Fruit fly (Drosophila melanogaster): Measurements from ENCODE around the gene CG10097.
A peak's percentile ranks its signal among the peaks of the same experiment; 100 is the strongest.

CG10097 gene

dm6 chr3R:12413274-12413958 is 17.6 kb upstream of the CG10097 start, which contains the start of the genes Dip-C and pps (continued):
- TF ChIP-seq ewg (GFP tag; optimal IDR thresholded peaks at IDR 0.05) (no peak), tgo (GFP tag; IDR thresholded peaks at IDR 0.05) (no peak), CG6854 (GFP tag; optimal IDR thresholded peaks at IDR 0.05) (no peak), CG13894 (tag; optimal IDR thresholded peaks at IDR 0.05) (no peak), Sry-δ (GFP tag; optimal IDR thresholded peaks at IDR 0.05) (peak; percentile 60), CG9727 (GFP tag; optimal IDR thresholded peaks at IDR 0.05) (peak; percentile 28), pnt (GFP tag; optimal IDR thresholded peaks at IDR 0.05) (no peak), tna (GFP tag; IDR thresholded peaks at IDR 0.05; ENCODE audit: partially characterized antibody) (no peak), hbn (GFP tag; IDR thresholded peaks at IDR 0.05; ENCODE audit: partially characterized antibody) (peak; percentile 73), CG6683 (GFP tag; optimal IDR thresholded peaks at IDR 0.05) (no peak), sna (GFP tag; IDR thresholded peaks at IDR 0.05; ENCODE audit: partially characterized antibody) (peak; percentile 62; the same call in 1 of the 2 replicates), ind (GFP tag; optimal IDR thresholded peaks at IDR 0.05) (no peak), mirr (GFP tag; optimal IDR thresholded peaks at IDR 0.05) (peak; percentile 23), CG6175 (GFP tag; IDR thresholded peaks at IDR 0.05) (no peak), CG6272 (GFP tag; IDR thresholded peaks at IDR 0.05) (no peak), Ada2b (GFP tag; IDR thresholded peaks at IDR 0.05) (no peak), Ets65A (GFP tag) (peak; percentile 22), chn (GFP tag; optimal IDR thresholded peaks at IDR 0.05) (no peak), vvl (GFP tag; IDR thresholded peaks at IDR 0.05) (no peak; the same call in 1 of the 2 replicates), bowl (GFP tag; IDR thresholded peaks at IDR 0.05) (no peak), CG31388 (GFP tag; optimal IDR thresholded peaks at IDR 0.05) (no peak), CG18476 (GFP tag; optimal IDR thresholded peaks at IDR 0.05) (no peak), pros (GFP tag; optimal IDR thresholded peaks at IDR 0.05) (no peak), gce (GFP tag; IDR thresholded peaks at IDR 0.05) (no peak), cg (GFP tag; optimal IDR thresholded peaks at IDR 0.05) (no peak), Nf-YA (GFP tag; IDR thresholded peaks at IDR 0.05) (no peak), CG15696 (tag; optimal IDR thresholded peaks at IDR 0.05) (no peak), CG12659 (GFP tag; optimal IDR thresholded peaks at IDR 0.05) (peak; percentile 63), NFAT (GFP tag; IDR thresholded peaks at IDR 0.05) (no peak), Opbp (GFP tag; IDR thresholded peaks at IDR 0.05; ENCODE audit: partially characterized antibody) (peak; percentile 70), Dp (GFP tag; optimal IDR thresholded peaks at IDR 0.05) (peak; percentile 29), Hr51 (GFP tag; optimal IDR thresholded peaks at IDR 0.05) (no peak), Drgx (GFP tag; IDR thresholded peaks at IDR 0.05) (no peak), prd (optimal IDR thresholded peaks at IDR 0.05) (no peak), prd (GFP tag; IDR thresholded peaks at IDR 0.05) (no peak), nerfin-2 (GFP tag; IDR thresholded peaks at IDR 0.05; ENCODE audit: partially characterized antibody) (no peak), CG2199 (GFP tag; IDR thresholded peaks at IDR 0.05) (no peak), CG10209 (GFP tag; optimal IDR thresholded peaks at IDR 0.05) (no peak), CG3163 (GFP tag; optimal IDR thresholded peaks at IDR 0.05) (no peak), zf30C (GFP tag; optimal IDR thresholded peaks at IDR 0.05) (no peak), tll (GFP tag; optimal IDR thresholded peaks at IDR 0.05) (no peak), schlank (tag; optimal IDR thresholded peaks at IDR 0.05) (no peak), sqz (GFP tag; optimal IDR thresholded peaks at IDR 0.05) (no peak), CG11560 (tag; IDR thresholded peaks at IDR 0.05) (no peak), repo (GFP tag; optimal IDR thresholded peaks at IDR 0.05) (no peak), Spps (tag; optimal IDR thresholded peaks at IDR 0.05) (no peak), CG13424 (tag; optimal IDR thresholded peaks at IDR 0.05) (no peak), CG9876 (GFP tag; optimal IDR thresholded peaks at IDR 0.05) (no peak), CG4328 (GFP tag; optimal IDR thresholded peaks at IDR 0.05) (no peak), E2f1 (GFP tag; IDR thresholded peaks at IDR 0.05) (no peak)
